Worm (Caenorhabditis elegans) whole organism, L1 larva: ENCODE results near the gene egg-3.

Experiments used
- C04F5.9 ChIP-seq: sonication (generic microtip); optimal IDR thresholded peaks from 2 replicates; lab custom pipeline; 2016; ENCODE audit warnings: missing genetic modification characterization, missing compliant biosample characterization
- C16A3.4 ChIP-seq: fragments of 150-350 bp; optimal IDR thresholded peaks from 2 replicates; lab custom pipeline; 2014; ENCODE audit warnings: missing biosample characterization, missing genetic modification characterization
- C34B4.2 ChIP-seq: sonication (generic microtip); optimal IDR thresholded peaks from 2 replicates; lab custom pipeline; 2017; ENCODE audit warnings: mild to moderate bottlenecking, missing genetic modification characterization, missing compliant biosample characterization
- Y116A8C.19 ChIP-seq: sonication (generic microtip); optimal IDR thresholded peaks from 2 replicates; lab custom pipeline; 2016; ENCODE audit warnings: missing compliant biosample characterization, missing genetic modification characterization, borderline replicate concordance
- aha-1 ChIP-seq: fragments of 150-350 bp; optimal IDR thresholded peaks from 2 replicates; lab custom pipeline; 2014; ENCODE audit warnings: missing biosample characterization, missing genetic modification characterization
- alr-1 ChIP-seq: fragments of 200-800 bp; sonication (Bioruptor generic); optimal IDR thresholded peaks from 2 replicates; lab custom pipeline; 2018; ENCODE audit warnings: borderline replicate concordance, mild to moderate bottlenecking, missing genetic modification characterization, missing compliant biosample characterization
- ceh-63 ChIP-seq: fragments of 200-800 bp; sonication (Bioruptor generic); optimal IDR thresholded peaks from 2 replicates; lab custom pipeline; 2018; ENCODE audit warnings: mild to moderate bottlenecking, missing genetic modification characterization, missing compliant biosample characterization
- ceh-8 ChIP-seq: fragments of 200-800 bp; sonication (Bioruptor generic); optimal IDR thresholded peaks from 2 replicates; lab custom pipeline; 2018; ENCODE audit warnings: mild to moderate bottlenecking, missing genetic modification characterization, moderate library complexity, missing compliant biosample characterization
- ceh-82 ChIP-seq, 3 experiments: fragments of 150-350 bp in 1 of 3; sonication (generic microtip) in 2 of 3; optimal IDR thresholded peaks; 2 replicates each; lab custom pipeline; 2014 to 2017; ENCODE audit warnings: missing biosample characterization in 3 of 3, missing genetic modification characterization in 3 of 3
- ceh-88 ChIP-seq: fragments of 200-800 bp; sonication (Bioruptor generic); IDR thresholded peaks from 2 replicates; pipeline ENCODE4 v1.3.6; 2022; ENCODE audit warnings: missing genetic modification characterization, missing compliant biosample characterization
- ces-1 ChIP-seq: fragments of 150-350 bp; optimal IDR thresholded peaks from 2 replicates; lab custom pipeline; 2014; ENCODE audit warnings: missing biosample characterization, missing genetic modification reagents, missing genetic modification characterization
- dpl-1 ChIP-seq, 3 experiments: fragments of 150-350 bp in 2 of 3; sonication (generic microtip) in 1 of 3; optimal IDR thresholded peaks; 2 replicates each; lab custom pipeline; 2014 to 2017; ENCODE audit warnings: missing biosample characterization in 3 of 3, missing genetic modification characterization in 3 of 3, missing genetic modification reagents in 3 of 3
- efl-3 ChIP-seq: fragments of 200-800 bp; sonication (Bioruptor generic); optimal IDR thresholded peaks from 2 replicates; lab custom pipeline; 2018; ENCODE audit warnings: mild to moderate bottlenecking, missing genetic modification characterization, missing compliant biosample characterization
- egl-13 ChIP-seq: sonication (generic microtip); optimal IDR thresholded peaks from 2 replicates; lab custom pipeline; 2016; ENCODE audit warnings: missing genotype, missing genetic modification reagents, missing genetic modification characterization, missing compliant biosample characterization
- elt-2 ChIP-seq: sonication (generic microtip); optimal IDR thresholded peaks from 2 replicates; lab custom pipeline; 2016; ENCODE audit warnings: missing genetic modification characterization, mild to moderate bottlenecking, inconsistent platforms, missing compliant biosample characterization, missing genetic modification reagents
- elt-3 ChIP-seq, 6 experiments: fragments of 150-350 bp in 1 of 6; sonication (generic microtip); optimal IDR thresholded peaks; 2 replicates each; lab custom pipeline; 2017 to 2018; ENCODE audit warnings: missing biosample characterization in 6 of 6, missing genetic modification characterization in 6 of 6, inconsistent platforms in 1 of 6
- fkh-4 ChIP-seq: sonication (generic microtip); optimal IDR thresholded peaks from 2 replicates; lab custom pipeline; 2016; ENCODE audit warnings: missing compliant biosample characterization, missing genetic modification characterization, borderline replicate concordance
- fkh-8 ChIP-seq: sonication (generic microtip); optimal IDR thresholded peaks from 2 replicates; lab custom pipeline; 2016; ENCODE audit warnings: mild to moderate bottlenecking, missing genetic modification characterization, missing compliant biosample characterization
- hlh-17 ChIP-seq: fragments of 200-800 bp; sonication (Bioruptor generic); optimal IDR thresholded peaks from 2 replicates; lab custom pipeline; 2018; ENCODE audit warnings: missing genetic modification characterization, mild to moderate bottlenecking, missing compliant biosample characterization, moderate library complexity, borderline replicate concordance
- hlh-4 ChIP-seq: sonication (generic microtip); optimal IDR thresholded peaks from 2 replicates; lab custom pipeline; 2016; ENCODE audit warnings: mild to moderate bottlenecking, missing genetic modification characterization, missing compliant biosample characterization
- irx-1 ChIP-seq: sonication (generic microtip); optimal IDR thresholded peaks from 2 replicates; lab custom pipeline; 2016; ENCODE audit warnings: missing genetic modification characterization, missing compliant biosample characterization
- lin-13 ChIP-seq: fragments of 150-350 bp; optimal IDR thresholded peaks from 2 replicates; lab custom pipeline; 2014; ENCODE audit warnings: missing biosample characterization, missing genetic modification reagents, missing genetic modification characterization
- lin-35 ChIP-seq, 2 experiments: fragments of 150-350 bp; optimal IDR thresholded peaks; 2 replicates each; lab custom pipeline; 2014; ENCODE audit warnings: missing biosample characterization in 2 of 2, missing genetic modification characterization in 2 of 2, missing genetic modification reagents in 2 of 2
- lin-39 ChIP-seq: fragments of 150-350 bp; optimal IDR thresholded peaks from 2 replicates; lab custom pipeline; 2014; ENCODE audit warnings: missing biosample characterization, missing genetic modification reagents, missing genetic modification characterization
- lir-3 ChIP-seq: sonication (generic microtip); optimal IDR thresholded peaks from 2 replicates; lab custom pipeline; 2016; ENCODE audit warnings: mild to moderate bottlenecking, missing genetic modification characterization, moderate library complexity, missing compliant biosample characterization; ENCODE audit not compliant: poor library complexity
- mab-9 ChIP-seq: fragments of 200-800 bp; sonication (Bioruptor generic); IDR thresholded peaks from 2 replicates; pipeline ENCODE4 v1.3.6; 2022; ENCODE audit warnings: missing genetic modification reagents, missing genetic modification characterization, missing compliant biosample characterization
- mef-2 ChIP-seq: fragments of 150-350 bp; optimal IDR thresholded peaks from 2 replicates; lab custom pipeline; 2014; ENCODE audit warnings: missing biosample characterization, missing genetic modification characterization
- nhr-11 ChIP-seq: fragments of 150-350 bp; optimal IDR thresholded peaks from 2 replicates; lab custom pipeline; 2014; ENCODE audit warnings: missing biosample characterization, missing genetic modification characterization
- nhr-12 ChIP-seq: sonication (generic microtip); optimal IDR thresholded peaks from 2 replicates; lab custom pipeline; 2017; ENCODE audit warnings: missing biosample characterization, missing genetic modification characterization
- nhr-19 ChIP-seq: fragments of 200-800 bp; sonication (Bioruptor generic); conservative IDR thresholded peaks from 2 replicates; pipeline ENCODE4 v1.3.6; 2022; ENCODE audit warnings: missing genetic modification characterization, missing compliant biosample characterization
- nhr-237 ChIP-seq: fragments of 150-350 bp; optimal IDR thresholded peaks from 2 replicates; lab custom pipeline; 2014; ENCODE audit warnings: missing biosample characterization, missing genetic modification characterization
- nhr-71 ChIP-seq: sonication (generic microtip); optimal IDR thresholded peaks from 2 replicates; lab custom pipeline; 2016; ENCODE audit warnings: mild to moderate bottlenecking, missing genetic modification characterization, moderate library complexity, missing compliant biosample characterization
- nhr-84 ChIP-seq: sonication (generic microtip); optimal IDR thresholded peaks from 2 replicates; lab custom pipeline; 2017; ENCODE audit warnings: missing biosample characterization, missing genetic modification characterization
- nhr-90 ChIP-seq: sonication (generic microtip); optimal IDR thresholded peaks from 2 replicates; lab custom pipeline; 2016; ENCODE audit warnings: mild to moderate bottlenecking, missing genetic modification characterization, missing compliant biosample characterization; ENCODE audit not compliant: poor library complexity
- pax-3 ChIP-seq: fragments of 200-800 bp; sonication (Bioruptor generic); optimal IDR thresholded peaks from 2 replicates; lab custom pipeline; 2018; ENCODE audit warnings: mild to moderate bottlenecking, missing genetic modification characterization, moderate library complexity, missing compliant biosample characterization
- skn-1 ChIP-seq: fragments of 150-350 bp; optimal IDR thresholded peaks from 2 replicates; lab custom pipeline; 2014; ENCODE audit warnings: missing biosample characterization, missing genetic modification characterization
- snpc-4 ChIP-seq: fragments of 150-350 bp; optimal IDR thresholded peaks from 2 replicates; lab custom pipeline; 2014; ENCODE audit warnings: missing biosample characterization, missing genetic modification characterization
- sox-4 ChIP-seq: sonication (generic microtip); optimal IDR thresholded peaks from 2 replicates; lab custom pipeline; 2016; ENCODE audit warnings: missing genetic modification characterization, missing compliant biosample characterization
- sptf-1 ChIP-seq: fragments of 150-350 bp; optimal IDR thresholded peaks from 2 replicates; lab custom pipeline; 2014; ENCODE audit warnings: missing biosample characterization, missing genetic modification characterization
- tlp-1 ChIP-seq: fragments of 150-350 bp; optimal IDR thresholded peaks from 2 replicates; lab custom pipeline; 2014; ENCODE audit warnings: missing biosample characterization, missing genetic modification characterization
- unc-130 ChIP-seq: fragments of 150-350 bp; optimal IDR thresholded peaks from 2 replicates; lab custom pipeline; 2017; ENCODE audit warnings: missing biosample characterization, missing genetic modification characterization, inconsistent platforms
- unc-30 ChIP-seq: sonication (generic microtip); optimal IDR thresholded peaks from 2 replicates; lab custom pipeline; 2017; ENCODE audit warnings: missing biosample characterization, missing genetic modification characterization
- unc-86 ChIP-seq: sonication (generic microtip); optimal IDR thresholded peaks from 2 replicates; lab custom pipeline; 2016; ENCODE audit warnings: missing genetic modification characterization, missing compliant biosample characterization
- unc-98 ChIP-seq: fragments of 200-800 bp; sonication (Bioruptor generic); IDR thresholded peaks from 2 replicates; pipeline ENCODE4 v1.3.6; 2022; ENCODE audit warnings: missing genetic modification characterization, missing compliant biosample characterization
- vab-15 ChIP-seq: sonication (generic microtip); optimal IDR thresholded peaks from 2 replicates; lab custom pipeline; 2017; ENCODE audit warnings: missing genotype, mild to moderate bottlenecking, missing genetic modification characterization, missing compliant biosample characterization
- zag-1 ChIP-seq: fragments of 150-350 bp; optimal IDR thresholded peaks from 2 replicates; lab custom pipeline; 2014; ENCODE audit warnings: missing biosample characterization, missing genetic modification characterization
- zip-4 ChIP-seq: fragments of 200-800 bp; sonication (Bioruptor generic); optimal IDR thresholded peaks from 2 replicates; lab custom pipeline; 2018; ENCODE audit warnings: mild to moderate bottlenecking, missing genetic modification characterization, moderate library complexity, missing compliant biosample characterization
- ztf-11 ChIP-seq, 2 experiments: sonication (generic microtip); optimal IDR thresholded peaks; 2 replicates each; lab custom pipeline; 2016 to 2017; ENCODE audit warnings: missing genetic modification characterization in 2 of 2, missing biosample characterization in 1 of 2, missing compliant biosample characterization in 1 of 2

Gene egg-3

DNA sequence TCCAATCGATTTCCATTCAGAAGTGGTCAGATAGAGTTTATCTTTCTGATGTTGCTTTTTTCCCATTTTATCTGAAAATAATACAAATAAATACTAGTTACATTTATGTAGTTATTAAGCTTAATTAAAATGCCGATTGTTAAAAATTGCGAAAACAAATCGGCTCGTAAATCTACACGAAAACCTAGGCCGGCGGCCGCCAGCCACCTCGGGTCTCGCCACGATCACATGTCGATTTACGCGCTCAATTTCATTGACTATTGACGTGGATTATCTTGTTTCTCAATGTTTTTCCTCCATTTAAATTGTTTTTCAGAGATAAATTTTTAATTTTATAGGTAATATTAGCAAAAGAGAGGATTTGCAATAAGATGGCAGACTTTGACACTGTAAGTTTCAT lies 11.7 kb downstream of the egg-3 start, which contains the start of the genes cyn-4 and copz-1 (continued):
- TF ChIP-seq nhr-237 (tag; lab: Kevin White, UChicago) (peak; percentile 40), nhr-12 (tag; lab: Kevin White, UChicago) (no peak), mef-2 (no peak), vab-15 (tag; lab: Kevin White, UChicago) (peak; percentile 69), C34B4.2 (no peak), C04F5.9 (tag; lab: Kevin White, UChicago) (peak; percentile 99), ceh-8 (GFP tag; lab: Kevin White, UChicago) (peak; percentile 6), Y116A8C.19 (tag; lab: Kevin White, UChicago) (no peak), pax-3 (tag; lab: Kevin White, UChicago) (peak; percentile 71), irx-1 (tag; lab: Kevin White, UChicago) (peak; percentile 86), aha-1 (tag; lab: Kevin White, UChicago) (no peak), nhr-84 (tag; lab: Kevin White, UChicago) (no peak), ces-1 (GFP tag; lab: Kevin White, UChicago) (no peak), unc-130 (tag; lab: Kevin White, UChicago) (peak; percentile 89), zag-1 (tag; lab: Kevin White, UChicago) (no peak), unc-30 (tag; lab: Kevin White, UChicago) (no peak), hlh-17 (GFP tag; lab: Kevin White, UChicago) (no peak), C16A3.4 (tag; lab: Kevin White, UChicago) (peak; percentile 80), elt-2 (tag; lab: Kevin White, UChicago) (peak; percentile 45), mab-9 (GFP tag; lab: Robert Waterston, UW) (peak; percentile 54; the same call in 1 of the 2 replicates), fkh-4 (tag; lab: Kevin White, UChicago) (peak; percentile 83), nhr-11 (peak; percentile 9), zip-4 (GFP tag; lab: Kevin White, UChicago) (peak; percentile 53), unc-98 (peak; percentile 71), efl-3 (GFP tag; lab: Kevin White, UChicago) (no peak), nhr-90 (tag; lab: Kevin White, UChicago) (peak; percentile 86), ceh-88 (GFP tag; lab: Robert Waterston, UW) (no peak), lin-13 (GFP tag; lab: Kevin White, UChicago) (peak; percentile 68), ceh-82 (tag; optimal IDR thresholded peaks at IDR 0.05; lab: Kevin White, UChicago) (peak; percentile 70 to 80 (median 80)), tlp-1 (tag; lab: Kevin White, UChicago) (no peak), lin-35 (GFP tag; optimal IDR thresholded peaks at IDR 0.05; lab: Kevin White, UChicago) (peak; percentile 80 to 85)

ce11 chrII:10870698-10871097 lies 13.5 kb downstream of the egg-3 start:
- TF ChIP-seq mef-2 (no peak), skn-1 (no peak), hlh-4 (tag; lab: Kevin White, UChicago) (no peak), snpc-4 (tag; lab: Kevin White, UChicago) (no peak), egl-13 (tag; lab: Kevin White, UChicago) (no peak), ztf-11 (tag; optimal IDR thresholded peaks at IDR 0.05; lab: Kevin White, UChicago) (no peak), unc-130 (tag; lab: Kevin White, UChicago) (no peak), lin-39 (tag; lab: Kevin White, UChicago) (no peak), sox-4 (tag; lab: Kevin White, UChicago) (no peak)

DNA sequence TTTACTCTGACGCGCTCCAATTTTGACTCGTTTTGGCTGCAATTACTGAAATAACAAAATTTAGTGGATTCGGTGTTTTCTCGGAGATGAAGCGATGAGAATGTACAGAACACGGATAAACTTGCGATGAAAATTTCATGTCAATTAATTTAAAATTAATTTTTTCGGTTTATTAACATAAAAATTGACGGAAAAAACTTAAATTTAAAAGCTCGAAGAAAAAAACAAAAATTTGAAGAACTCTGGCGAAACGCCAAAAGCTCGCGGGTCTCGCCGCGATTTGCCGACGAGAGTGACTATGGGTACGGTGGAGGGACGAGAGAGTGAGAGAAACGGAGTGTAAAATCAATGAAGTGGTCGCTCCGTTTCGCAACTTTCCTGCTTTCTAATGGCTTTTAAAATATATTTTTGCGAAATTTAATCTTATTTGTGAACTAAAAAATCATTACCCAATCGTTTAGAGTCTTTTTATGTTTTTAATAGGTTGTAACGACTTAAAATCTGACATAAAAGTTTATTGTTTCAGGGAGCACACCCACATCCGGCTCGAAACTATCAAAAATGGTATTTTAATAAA lies 15.5 kb downstream of the egg-3 start, which contains the start of the genes gmps-1 and cap-2:
Gene gmps-1 (minus strand): TSS at position 51 of the 577 bp plus-strand sequence.
Gene cap-2 (plus strand): TSS at position 527 of the 577 bp plus-strand sequence.
- TF ChIP-seq nhr-71 (tag; lab: Kevin White, UChicago) (peak; percentile 99), C34B4.2 (peak; percentile 88), dpl-1 (GFP tag; optimal IDR thresholded peaks at IDR 0.05; lab: Kevin White, UChicago) (peak; percentile 83 to 89 (median 87)), ceh-63 (GFP tag; lab: Kevin White, UChicago) (no peak), nhr-237 (tag; lab: Kevin White, UChicago) (peak; percentile 76), mab-9 (GFP tag; lab: Robert Waterston, UW) (peak; percentile 95), elt-3 (tag; optimal IDR thresholded peaks at IDR 0.05; lab: Kevin White, UChicago) (peak in 4 of 6 experiments; percentile 23 to 86 (median 46)), lir-3 (peak; percentile 91), fkh-8 (tag; lab: Kevin White, UChicago) (peak; percentile 96), sptf-1 (tag; lab: Kevin White, UChicago) (no peak), unc-86 (tag; lab: Kevin White, UChicago) (peak; percentile 98), sox-4 (tag; lab: Kevin White, UChicago) (peak; percentile 91), nhr-19 (GFP tag; lab: Robert Waterston, UW) (peak; percentile 97), alr-1 (tag; lab: Kevin White, UChicago) (no peak)
